Fruit fly (Drosophila melanogaster) whole organism, embryonic: ENCODE results near the gene Pep.

Experiments used
- Atf6 ChIP-seq: fragments of 200-800 bp; sonication (Bioruptor generic); IDR thresholded peaks from 2 replicates; pipeline ENCODE4 v1.3.6; 2022; ENCODE audit warnings: missing biosample characterization, missing genetic modification characterization
- Awh ChIP-seq: fragments of 200-800 bp; sonication (Bioruptor generic); IDR thresholded peaks from 2 replicates; pipeline ENCODE4, ENCODE4 v1.3.6; 2022; ENCODE audit warnings: missing biosample characterization, missing genetic modification characterization
- CG1024 ChIP-seq: fragments of 200-800 bp; sonication (Bioruptor generic); IDR thresholded peaks from 2 replicates; pipeline ENCODE4 v1.3.6; 2022; ENCODE audit warnings: missing biosample characterization, missing genetic modification characterization
- CG10654 ChIP-seq: fragments of 200-800 bp; sonication (Bioruptor generic); optimal IDR thresholded peaks from 2 replicates; lab custom pipeline; 2016; ENCODE audit warnings: missing biosample characterization, missing genetic modification characterization
- CG11085 ChIP-seq: fragments of 200-800 bp; sonication (Bioruptor generic); IDR thresholded peaks from 2 replicates; pipeline ENCODE4 v1.3.6; 2022; ENCODE audit warnings: missing biosample characterization, missing genetic modification characterization
- CG11093 ChIP-seq: fragments of 200-800 bp; sonication (Bioruptor generic); IDR thresholded peaks from 3 replicates; pipeline ENCODE4 v1.3.6; 2022; ENCODE audit warnings: missing biosample characterization, missing genetic modification characterization
- CG11398 ChIP-seq: fragments of 200-800 bp; sonication (Bioruptor generic); optimal IDR thresholded peaks from 2 replicates; lab custom pipeline; 2016; ENCODE audit warnings: missing biosample characterization, missing genetic modification characterization
- CG12219 ChIP-seq: fragments of 200-800 bp; sonication (Bioruptor generic); optimal IDR thresholded peaks from 3 replicates; lab custom pipeline; 2018; ENCODE audit warnings: missing biosample characterization, mild to moderate bottlenecking, missing genetic modification characterization
- CG13296 ChIP-seq: fragments of 200-800 bp; sonication (Bioruptor generic); optimal IDR thresholded peaks from 3 replicates; lab custom pipeline; 2018; ENCODE audit warnings: missing biosample characterization, mild to moderate bottlenecking, missing genetic modification characterization
- CG13424 ChIP-seq: fragments of 200-800 bp; sonication (Bioruptor generic); optimal IDR thresholded peaks from 2 replicates; lab custom pipeline; 2019; ENCODE audit warnings: missing biosample characterization, mild to moderate bottlenecking, missing genetic modification characterization, moderate library complexity
- CG14050 ChIP-seq: fragments of 200-800 bp; sonication (Bioruptor generic); IDR thresholded peaks from 3 replicates; pipeline ENCODE4 v1.3.6; 2022; ENCODE audit warnings: missing biosample characterization, missing genetic modification characterization
- CG17328 ChIP-seq: fragments of 200-800 bp; sonication (Bioruptor generic); IDR thresholded peaks from 2 replicates; pipeline ENCODE4 v1.3.6; 2022; ENCODE audit warnings: missing biosample characterization, missing genetic modification characterization
- CG18619 ChIP-seq: fragments of 200-800 bp; sonication (Bioruptor generic); optimal IDR thresholded peaks from 3 replicates; lab custom pipeline; 2017; ENCODE audit warnings: missing biosample characterization, mild to moderate bottlenecking, missing genetic modification characterization
- CG31224 ChIP-seq: fragments of 200-800 bp; sonication (Bioruptor generic); IDR thresholded peaks from 2 replicates; pipeline ENCODE4 v1.3.6; 2022; ENCODE audit warnings: missing biosample characterization, missing genetic modification characterization
- CG34422 ChIP-seq: fragments of 200-800 bp; sonication (Bioruptor generic); IDR thresholded peaks from 3 replicates; pipeline ENCODE4 v1.3.6; 2022; ENCODE audit warnings: missing biosample characterization, missing genetic modification characterization
- CG4282 ChIP-seq: fragments of 200-800 bp; sonication (Bioruptor generic); optimal IDR thresholded peaks from 2 replicates; lab custom pipeline; 2016; ENCODE audit warnings: missing biosample characterization, missing genetic modification characterization
- CG7372 ChIP-seq: fragments of 200-800 bp; sonication (Bioruptor generic); IDR thresholded peaks from 2 replicates; pipeline ENCODE4 v1.3.6; 2022; ENCODE audit warnings: missing biosample characterization, missing genetic modification characterization
- CG8089 ChIP-seq: fragments of 200-800 bp; sonication (Bioruptor generic); optimal IDR thresholded peaks from 3 replicates; lab custom pipeline; 2016; ENCODE audit warnings: missing biosample characterization, missing genetic modification characterization
- CG8281 ChIP-seq: fragments of 200-800 bp; sonication (Bioruptor generic); optimal IDR thresholded peaks from 2 replicates; lab custom pipeline; 2018; ENCODE audit warnings: missing biosample characterization, mild to moderate bottlenecking, missing genetic modification characterization, moderate library complexity
- CG8359 ChIP-seq: fragments of 200-800 bp; sonication (Bioruptor generic); optimal IDR thresholded peaks from 2 replicates; lab custom pipeline; 2017; ENCODE audit warnings: missing biosample characterization, mild to moderate bottlenecking, missing genetic modification characterization, borderline replicate concordance
- CHES-1-like ChIP-seq: fragments of 200-800 bp; sonication (Bioruptor generic); optimal IDR thresholded peaks from 2 replicates; lab custom pipeline; 2016; ENCODE audit warnings: missing biosample characterization, missing genetic modification characterization
- Chrac-16 ChIP-seq: fragments of 200-800 bp; sonication (Bioruptor generic); optimal IDR thresholded peaks from 3 replicates; lab custom pipeline; 2016; ENCODE audit warnings: missing biosample characterization, missing genetic modification characterization
- CrebB ChIP-seq: fragments of 200-800 bp; sonication (Bioruptor generic); optimal IDR thresholded peaks from 3 replicates; lab custom pipeline; 2018; ENCODE audit warnings: missing biosample characterization, mild to moderate bottlenecking, missing genetic modification characterization
- Dfd ChIP-seq, 2 experiments: fragments of >200 bp; optimal IDR thresholded peaks; 2 replicates each; lab custom pipeline; 2017; ENCODE audit warnings: missing biosample characterization in 2 of 2, missing genetic modification characterization in 2 of 2
- E2f1 ChIP-seq: fragments of 200-800 bp; sonication (Bioruptor generic); IDR thresholded peaks from 2 replicates; pipeline ENCODE4 v1.3.6; 2022; ENCODE audit warnings: missing biosample characterization, missing genetic modification characterization
- Med ChIP-seq: fragments of 200-800 bp; sonication (Bioruptor generic); peaks from one replicate; lab custom pipeline; 2016; ENCODE audit warnings: missing biosample characterization, missing genetic modification characterization, mild to moderate bottlenecking, inconsistent platforms, moderate library complexity
- NC2β ChIP-seq: fragments of 200-800 bp; sonication (Bioruptor generic); optimal IDR thresholded peaks from 2 replicates; lab custom pipeline; 2016; ENCODE audit warnings: missing biosample characterization, missing genetic modification characterization
- TFAM ChIP-seq: fragments of 200-800 bp; sonication (Bioruptor generic); optimal IDR thresholded peaks from 2 replicates; lab custom pipeline; 2017; ENCODE audit warnings: missing biosample characterization, missing genetic modification characterization, inconsistent platforms
- Vsx1 ChIP-seq: fragments of 200-800 bp; sonication (Bioruptor generic); optimal IDR thresholded peaks from 2 replicates; lab custom pipeline; 2017; ENCODE audit warnings: missing biosample characterization, mild to moderate bottlenecking, missing genetic modification characterization, missing genetic modification reagents
- Xrp1 ChIP-seq: fragments of 200-800 bp; sonication (Bioruptor generic); IDR thresholded peaks from 2 replicates; pipeline ENCODE4 v1.3.6; 2022; ENCODE audit warnings: missing biosample characterization, missing genetic modification characterization
- ac ChIP-seq: fragments of 200-800 bp; sonication (Bioruptor generic); optimal IDR thresholded peaks from 3 replicates; lab custom pipeline; 2017; ENCODE audit warnings: missing biosample characterization, mild to moderate bottlenecking, missing genetic modification characterization
- az2 ChIP-seq: fragments of 200-800 bp; sonication (Bioruptor generic); optimal IDR thresholded peaks from 3 replicates; lab custom pipeline; 2016; ENCODE audit warnings: missing biosample characterization, missing genetic modification characterization
- chinmo ChIP-seq: fragments of 200-800 bp; sonication (Bioruptor generic); IDR thresholded peaks from 4 replicates; pipeline ENCODE4 v1.3.6; 2022; ENCODE audit warnings: missing biosample characterization, missing genetic modification characterization; ENCODE audit not compliant: partially characterized antibody
- chm ChIP-seq: fragments of 200-800 bp; sonication (Bioruptor generic); IDR thresholded peaks from 2 replicates; pipeline ENCODE4 v1.3.6; 2022; ENCODE audit warnings: missing biosample characterization, missing genetic modification characterization
- dan ChIP-seq: fragments of 200-800 bp; sonication (Bioruptor generic); IDR thresholded peaks from 2 replicates; pipeline ENCODE4 v1.3.6; 2022; ENCODE audit warnings: missing biosample characterization, missing genetic modification characterization
- eve ChIP-seq, 2 experiments: fragments of >200 bp; optimal IDR thresholded peaks; 2 replicates each; lab custom pipeline; 2017; ENCODE audit warnings: missing biosample characterization in 2 of 2, missing genetic modification characterization in 2 of 2
- exex ChIP-seq: fragments of 200-800 bp; sonication (Bioruptor generic); optimal IDR thresholded peaks from 4 replicates; lab custom pipeline; 2018; ENCODE audit warnings: missing biosample characterization, mild to moderate bottlenecking, missing genetic modification characterization, moderate library complexity
- fru ChIP-seq: fragments of >200 bp; optimal IDR thresholded peaks from 2 replicates; lab custom pipeline; 2017
- grn ChIP-seq: fragments of 200-800 bp; sonication (Bioruptor generic); optimal IDR thresholded peaks from 3 replicates; lab custom pipeline; 2017; ENCODE audit warnings: missing biosample characterization, missing genetic modification characterization
- klu ChIP-seq: fragments of 200-800 bp; sonication (Bioruptor generic); IDR thresholded peaks from 2 replicates; pipeline ENCODE4 v1.3.6; 2022; ENCODE audit warnings: missing biosample characterization, missing genetic modification characterization
- mirr ChIP-seq: fragments of 200-800 bp; sonication (Bioruptor generic); optimal IDR thresholded peaks from 3 replicates; lab custom pipeline; 2018; ENCODE audit warnings: missing biosample characterization, mild to moderate bottlenecking, missing genetic modification characterization
- psq ChIP-seq: fragments of 200-800 bp; sonication (Bioruptor generic); optimal IDR thresholded peaks from 2 replicates; lab custom pipeline; 2017; ENCODE audit warnings: missing biosample characterization, missing genetic modification characterization
- ro ChIP-seq: fragments of 200-800 bp; sonication (Bioruptor generic); IDR thresholded peaks from 2 replicates; pipeline ENCODE4 v1.3.6; 2022; ENCODE audit warnings: missing biosample characterization, missing genetic modification characterization
- row ChIP-seq: fragments of 200-800 bp; sonication (Bioruptor generic); IDR thresholded peaks from 3 replicates; pipeline ENCODE4 v1.3.6; 2022; ENCODE audit warnings: missing biosample characterization, missing genetic modification characterization
- sc ChIP-seq, 3 experiments: fragments of >200 bp in 2 of 3; fragments of 200-800 bp in 1 of 3; sonication (Bioruptor generic) in 1 of 3; optimal IDR thresholded peaks; 2 replicates in 2 of 3; 3 replicates in 1 of 3; lab custom pipeline; 2017; ENCODE audit warnings: mild to moderate bottlenecking in 1 of 3, missing biosample characterization in 1 of 3, missing genetic modification characterization in 1 of 3, missing genetic modification reagents in 1 of 3
- schlank ChIP-seq: fragments of 200-800 bp; sonication (Bioruptor generic); optimal IDR thresholded peaks from 2 replicates; lab custom pipeline; 2018; ENCODE audit warnings: missing biosample characterization, mild to moderate bottlenecking, missing genetic modification characterization
- sd ChIP-seq: fragments of 200-800 bp; sonication (Bioruptor generic); optimal IDR thresholded peaks from 3 replicates; lab custom pipeline; 2018; ENCODE audit warnings: missing biosample characterization, mild to moderate bottlenecking, missing genetic modification characterization, moderate library complexity
- sens-2 ChIP-seq: fragments of 200-800 bp; sonication (Bioruptor generic); IDR thresholded peaks from 2 replicates; pipeline ENCODE4 v1.3.6; 2022; ENCODE audit warnings: missing biosample characterization, missing genetic modification characterization
- trh ChIP-seq: fragments of 200-800 bp; sonication (Bioruptor generic); optimal IDR thresholded peaks from 2 replicates; lab custom pipeline; 2016; ENCODE audit warnings: missing biosample characterization, missing genetic modification characterization
- twi ChIP-seq: fragments of 200-800 bp; optimal IDR thresholded peaks from 2 replicates; lab custom pipeline; 2019; ENCODE audit warnings: missing biosample characterization, mild to moderate bottlenecking, missing genetic modification characterization, moderate library complexity
- tx ChIP-seq: fragments of 200-800 bp; sonication (Bioruptor generic); optimal IDR thresholded peaks from 2 replicates; lab custom pipeline; 2016; ENCODE audit warnings: missing biosample characterization, missing genetic modification characterization
- vnd ChIP-seq: fragments of 200-800 bp; sonication (Bioruptor generic); IDR thresholded peaks from 3 replicates; pipeline ENCODE4 v1.3.6; 2022; ENCODE audit warnings: missing biosample characterization, missing genetic modification characterization; ENCODE audit not compliant: partially characterized antibody
- vvl ChIP-seq: fragments of 200-800 bp; sonication (Bioruptor generic); IDR thresholded peaks from 2 replicates; pipeline ENCODE4 v1.3.6; 2022; ENCODE audit warnings: missing biosample characterization, missing genetic modification characterization

The Pep gene

dm6 chr3L:17615838-17616237 is 29.0 kb downstream of the Pep start (continued):
- no peak for TF ChIP-seq TFAM (GFP tag; lab: Kevin White, UChicago)
- TF ChIP-seq sens-2 (GFP tag; lab: Robert Waterston, UW), result no peak
- TF ChIP-seq CG17328, result no peak
- TF ChIP-seq CG13296, result peak; percentile 49
- TF ChIP-seq Xrp1 (GFP tag; lab: Robert Waterston, UW), result no peak
- TF ChIP-seq Dfd (GFP tag; optimal IDR thresholded peaks at IDR 0.05; lab: Kevin White, UChicago), result no peak
- TF ChIP-seq schlank (tag; lab: Kevin White, UChicago), result no peak
- TF ChIP-seq CrebB (tag; lab: Kevin White, UChicago), result no peak
- TF ChIP-seq tx, result no peak
- peak; percentile 8 for TF ChIP-seq exex (tag; lab: Kevin White, UChicago)
- no peak for TF ChIP-seq CG4282 (GFP tag; lab: Kevin White, UChicago)
- no peak for TF ChIP-seq CG11085 (GFP tag; lab: Robert Waterston, UW)
- no peak for TF ChIP-seq CG34422 (GFP tag; lab: Robert Waterston, UW)
- TF ChIP-seq E2f1 (GFP tag; lab: Robert Waterston, UW), result no peak
- no peak for TF ChIP-seq az2
- peak; percentile 49; the same call in 1 of the 2 replicates for TF ChIP-seq CG7372 (GFP tag; lab: Robert Waterston, UW)
- TF ChIP-seq sc (optimal IDR thresholded peaks at IDR 0.05; lab: Kevin White, UChicago), result no peak
- TF ChIP-seq sc (GFP tag; optimal IDR thresholded peaks at IDR 0.05; lab: Kevin White, UChicago), result no peak
- TF ChIP-seq CG13424, result no peak
- TF ChIP-seq CG12219, result no peak
- no peak for TF ChIP-seq twi (tag; lab: Kevin White, UChicago)
- TF ChIP-seq Awh (GFP tag; lab: Robert Waterston, UW), result no peak
- TF ChIP-seq row, result no peak
- TF ChIP-seq chinmo (GFP tag; lab: Robert Waterston, UW), result peak; percentile 65; the same call in 1 of the 4 replicates
- no peak for TF ChIP-seq fru (lab: Kevin White, UChicago)
- no peak for TF ChIP-seq CG8089 (GFP tag; lab: Kevin White, UChicago)
- TF ChIP-seq chm, result no peak
- TF ChIP-seq Med (GFP tag; lab: Kevin White, UChicago), result peak; percentile 49
- no peak for TF ChIP-seq CG1024 (GFP tag; lab: Robert Waterston, UW)
- TF ChIP-seq grn (GFP tag; lab: Kevin White, UChicago), result peak; percentile 84
- no peak for TF ChIP-seq Atf6
- no peak for TF ChIP-seq vnd
- TF ChIP-seq Vsx1 (GFP tag; lab: Kevin White, UChicago), result peak; percentile 41
- no peak for TF ChIP-seq dan
- no peak for TF ChIP-seq CG31224 (GFP tag; lab: Robert Waterston, UW)
- no peak for TF ChIP-seq CG18619 (GFP tag; lab: Kevin White, UChicago)
- no peak for TF ChIP-seq CG14050
- no peak for TF ChIP-seq trh (GFP tag; lab: Kevin White, UChicago)
- no peak for TF ChIP-seq CHES-1-like (GFP tag; lab: Kevin White, UChicago)
- TF ChIP-seq CG11398 (GFP tag; lab: Kevin White, UChicago), result no peak
- TF ChIP-seq vvl (GFP tag; lab: Robert Waterston, UW), result no peak
- no peak for TF ChIP-seq klu (GFP tag; lab: Robert Waterston, UW)
- TF ChIP-seq eve (GFP tag; optimal IDR thresholded peaks at IDR 0.05; lab: Kevin White, UChicago), result peak in 1 of 2 experiments; percentile 10
- no peak for TF ChIP-seq psq (GFP tag; lab: Kevin White, UChicago)
- TF ChIP-seq ac (GFP tag; lab: Kevin White, UChicago), result no peak
- TF ChIP-seq Chrac-16 (GFP tag; lab: Kevin White, UChicago), result no peak
- TF ChIP-seq NC2β (GFP tag; lab: Kevin White, UChicago), result no peak
- TF ChIP-seq CG10654 (GFP tag; lab: Kevin White, UChicago), result no peak
- TF ChIP-seq mirr (GFP tag; lab: Kevin White, UChicago), result peak; percentile 43
- TF ChIP-seq ro (GFP tag; lab: Robert Waterston, UW), result no peak
- no peak for TF ChIP-seq CG11093 (GFP tag; lab: Robert Waterston, UW)
- TF ChIP-seq sd, result peak; percentile 88
- TF ChIP-seq CG8359 (GFP tag; lab: Kevin White, UChicago), result no peak
- no peak for TF ChIP-seq CG8281
